Worm (Caenorhabditis elegans) whole organism, young adult: ENCODE data around the gene F35B3.3.

Source experiments
- B0035.1 ChIP-seq: sonication (generic microtip); optimal IDR thresholded peaks from 2 replicates; lab custom pipeline; 2016; ENCODE audit warnings: missing genetic modification characterization, mild to moderate bottlenecking, missing compliant biosample characterization, missing genotype, missing genetic modification reagents
- B0261.1 ChIP-seq: sonication (generic microtip); optimal IDR thresholded peaks from 2 replicates; lab custom pipeline; 2016; ENCODE audit warnings: mild to moderate bottlenecking, missing genetic modification characterization, moderate library complexity, missing compliant biosample characterization
- F10E7.11 ChIP-seq: sonication (generic microtip); optimal IDR thresholded peaks from 2 replicates; lab custom pipeline; 2017; ENCODE audit warnings: mild to moderate bottlenecking, missing genetic modification characterization, moderate library complexity, missing compliant biosample characterization
- F33H1.4 ChIP-seq: fragments of 200-800 bp; sonication (Bioruptor generic); IDR thresholded peaks from 2 replicates; pipeline ENCODE4 v1.3.6; 2022; ENCODE audit warnings: missing genetic modification reagents, missing genetic modification characterization, missing compliant biosample characterization
- Y67H2A.10 ChIP-seq: fragments of 200-800 bp; sonication (Bioruptor generic); conservative IDR thresholded peaks from 2 replicates; pipeline ENCODE4 v1.3.6; 2022; ENCODE audit warnings: missing genetic modification reagents, missing genetic modification characterization, missing compliant biosample characterization
- Y79H2A.3 ChIP-seq: fragments of 200-800 bp; sonication (Bioruptor generic); conservative IDR thresholded peaks from 2 replicates; pipeline ENCODE4 v1.3.6; 2022; ENCODE audit warnings: missing genetic modification reagents, missing genetic modification characterization, missing compliant biosample characterization
- ama-1 ChIP-seq, 3 experiments: fragments of 150-350 bp in 1 of 3; sonication (generic microtip) in 2 of 3; optimal IDR thresholded peaks; 2 replicates each; lab custom pipeline; 2014 to 2018; ENCODE audit warnings: missing biosample characterization in 2 of 3, missing genetic modification characterization in 2 of 3, missing genetic modification reagents in 2 of 3
- aptf-3 ChIP-seq: fragments of 200-800 bp; sonication (Bioruptor generic); IDR thresholded peaks from 2 replicates; pipeline ENCODE4 v1.3.6; 2022; ENCODE audit warnings: missing genetic modification characterization, missing compliant biosample characterization
- attf-5 ChIP-seq: fragments of 200-800 bp; sonication (Bioruptor generic); optimal IDR thresholded peaks from 2 replicates; lab custom pipeline; 2018; ENCODE audit warnings: mild to moderate bottlenecking, missing genetic modification characterization, missing compliant biosample characterization
- bed-2 ChIP-seq: fragments of 200-800 bp; sonication (Bioruptor generic); IDR thresholded peaks from 2 replicates; pipeline ENCODE4 v1.3.6; 2022; ENCODE audit warnings: missing genetic modification reagents, missing genetic modification characterization, missing compliant biosample characterization
- chd-7 ChIP-seq: sonication (generic microtip); optimal IDR thresholded peaks from 2 replicates; lab custom pipeline; 2016; ENCODE audit warnings: mild to moderate bottlenecking, missing genetic modification characterization, moderate library complexity, missing compliant biosample characterization
- die-1 ChIP-seq: sonication (generic microtip); optimal IDR thresholded peaks from 2 replicates; lab custom pipeline; 2016; ENCODE audit warnings: missing genotype, mild to moderate bottlenecking, missing genetic modification characterization, missing compliant biosample characterization
- dox-1 ChIP-seq: fragments of 200-800 bp; sonication (Bioruptor generic); IDR thresholded peaks from 2 replicates; pipeline ENCODE4 v1.3.6; 2022; ENCODE audit warnings: missing genetic modification reagents, missing genetic modification characterization, missing compliant biosample characterization
- egrh-3 ChIP-seq: fragments of 200-800 bp; sonication (Bioruptor generic); IDR thresholded peaks from 2 replicates; pipeline ENCODE4 v1.3.6; 2022; ENCODE audit warnings: missing genetic modification reagents, missing genetic modification characterization, missing compliant biosample characterization
- ets-4 ChIP-seq: fragments of 200-800 bp; sonication (Bioruptor generic); optimal IDR thresholded peaks from 2 replicates; lab custom pipeline; 2018; ENCODE audit warnings: mild to moderate bottlenecking, missing genetic modification characterization, missing compliant biosample characterization
- hmg-20 ChIP-seq: fragments of 200-800 bp; sonication (Bioruptor generic); IDR thresholded peaks from 2 replicates; pipeline ENCODE4 v1.3.6; 2022; ENCODE audit warnings: missing genetic modification reagents, missing genetic modification characterization, missing compliant biosample characterization
- lag-1 ChIP-seq: fragments of 200-800 bp; sonication (Bioruptor generic); IDR thresholded peaks from 2 replicates; pipeline ENCODE4 v1.3.6; 2022; ENCODE audit warnings: missing genetic modification reagents, missing genetic modification characterization, missing compliant biosample characterization
- let-526 ChIP-seq: fragments of 200-800 bp; sonication (Bioruptor generic); IDR thresholded peaks from 2 replicates; pipeline ENCODE4 v1.3.6; 2022; ENCODE audit warnings: missing genetic modification reagents, missing genetic modification characterization, missing compliant biosample characterization
- lin-26 ChIP-seq: fragments of 200-800 bp; sonication (Bioruptor generic); IDR thresholded peaks from 2 replicates; pipeline ENCODE4 v1.3.6; 2022; ENCODE audit warnings: missing genetic modification reagents, missing genetic modification characterization, missing compliant biosample characterization
- lin-35 ChIP-seq, 3 experiments: fragments of 150-350 bp in 2 of 3; sonication (generic microtip) in 1 of 3; optimal IDR thresholded peaks; 2 replicates each; lab custom pipeline; 2014 to 2018; ENCODE audit warnings: missing biosample characterization in 3 of 3, missing genetic modification characterization in 3 of 3, missing genetic modification reagents in 3 of 3
- lin-40 ChIP-seq: sonication (generic microtip); optimal IDR thresholded peaks from 2 replicates; lab custom pipeline; 2016; ENCODE audit warnings: missing genetic modification characterization, mild to moderate bottlenecking, missing compliant biosample characterization, missing genotype, missing genetic modification reagents
- lsl-1 ChIP-seq: fragments of 200-800 bp; sonication (Bioruptor generic); optimal IDR thresholded peaks from 2 replicates; lab custom pipeline; 2018; ENCODE audit warnings: mild to moderate bottlenecking, missing genetic modification characterization, moderate library complexity, missing compliant biosample characterization
- madf-6 ChIP-seq: fragments of 200-800 bp; sonication (Bioruptor generic); IDR thresholded peaks from 2 replicates; pipeline ENCODE4 v1.3.6; 2022; ENCODE audit warnings: missing genetic modification reagents, missing genetic modification characterization, missing compliant biosample characterization
- mes-4 ChIP-seq: sonication (generic microtip); optimal IDR thresholded peaks from 2 replicates; lab custom pipeline; 2016; ENCODE audit warnings: missing genotype, missing genetic modification characterization, missing compliant biosample characterization
- nhr-120 ChIP-seq: fragments of 200-800 bp; sonication (Bioruptor generic); IDR thresholded peaks from 2 replicates; pipeline ENCODE4 v1.3.6; 2022; ENCODE audit warnings: missing genetic modification characterization, missing compliant biosample characterization
- nhr-80 ChIP-seq: sonication (generic microtip); optimal IDR thresholded peaks from 2 replicates; lab custom pipeline; 2016; ENCODE audit warnings: missing genetic modification characterization, missing compliant biosample characterization
- rcor-1 ChIP-seq: fragments of 200-800 bp; sonication (Bioruptor generic); IDR thresholded peaks from 2 replicates; pipeline ENCODE4 v1.3.6; 2022; ENCODE audit warnings: missing genetic modification reagents, missing genetic modification characterization, missing compliant biosample characterization
- repo-1 ChIP-seq: sonication (generic microtip); optimal IDR thresholded peaks from 2 replicates; lab custom pipeline; 2017; ENCODE audit warnings: mild to moderate bottlenecking, missing genetic modification characterization, missing compliant biosample characterization
- rpc-1 ChIP-seq, 2 experiments: fragments of 150-350 bp in 1 of 2; sonication (generic microtip) in 1 of 2; optimal IDR thresholded peaks; 2 replicates each; lab custom pipeline; 2014 to 2018; ENCODE audit warnings: missing biosample characterization in 1 of 2, missing genetic modification characterization in 1 of 2, missing genetic modification reagents in 1 of 2, missing genotype in 1 of 2
- snpc-3.4 ChIP-seq: sonication (generic microtip); optimal IDR thresholded peaks from 2 replicates; lab custom pipeline; 2017; ENCODE audit warnings: missing genetic modification characterization, mild to moderate bottlenecking, missing compliant biosample characterization, antibody characterized with exemption, moderate library complexity, missing genotype, missing genetic modification reagents
- tbp1 ChIP-seq: fragments of 200-800 bp; sonication (Bioruptor generic); optimal IDR thresholded peaks from 2 replicates; lab custom pipeline; 2018; ENCODE audit warnings: mild to moderate bottlenecking, missing genetic modification characterization, missing compliant biosample characterization
- tbx-9 ChIP-seq: sonication (generic microtip); optimal IDR thresholded peaks from 2 replicates; lab custom pipeline; 2016; ENCODE audit warnings: borderline replicate concordance, missing genetic modification characterization, inconsistent platforms, missing compliant biosample characterization
- ztf-25 ChIP-seq: fragments of 200-800 bp; sonication (Bioruptor generic); IDR thresholded peaks from 2 replicates; pipeline ENCODE4 v1.3.6; 2022; ENCODE audit warnings: missing genetic modification reagents, missing genetic modification characterization, missing compliant biosample characterization
- ztf-26 ChIP-seq: sonication (generic microtip); optimal IDR thresholded peaks from 2 replicates; lab custom pipeline; 2017; ENCODE audit warnings: missing genetic modification characterization, missing compliant biosample characterization
- ztf-3 ChIP-seq: fragments of 200-800 bp; sonication (Bioruptor generic); optimal IDR thresholded peaks from 2 replicates; lab custom pipeline; 2018; ENCODE audit warnings: mild to moderate bottlenecking, missing genetic modification characterization, missing compliant biosample characterization

Gene F35B3.3

DNA sequence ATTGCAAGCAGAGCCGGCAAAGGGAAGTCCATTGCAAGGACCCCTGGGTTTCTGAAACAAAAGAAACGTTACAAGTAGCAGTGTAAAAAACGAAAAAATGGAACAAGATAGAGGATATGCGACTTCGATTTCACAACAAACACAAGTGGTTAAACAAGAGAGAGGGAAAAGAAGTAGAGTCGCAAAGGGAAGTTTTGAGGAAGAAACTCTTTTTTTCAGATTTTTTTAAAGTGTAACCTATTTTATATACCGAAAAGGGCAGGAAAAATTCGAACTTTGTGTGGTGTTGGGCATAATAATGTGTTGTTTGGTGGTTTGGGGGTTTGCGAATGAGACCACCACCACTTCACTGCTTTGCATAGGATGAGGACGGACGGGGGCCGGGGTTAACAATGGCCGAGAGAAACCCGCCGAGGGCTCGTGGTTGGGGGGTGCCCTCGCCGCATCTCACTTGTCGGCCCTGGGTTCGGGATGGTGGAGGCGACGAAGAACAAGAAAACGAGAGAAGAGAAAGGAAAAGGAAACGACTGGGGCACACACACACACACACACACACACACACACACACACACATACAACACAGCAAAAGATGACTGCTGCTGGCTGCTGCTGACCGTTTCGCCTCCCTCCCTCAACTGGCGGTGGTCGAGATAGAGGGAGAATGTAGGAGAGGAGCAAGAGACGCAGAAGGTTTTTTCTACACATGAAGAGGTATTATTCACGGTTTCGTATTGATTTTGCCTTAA lies 17.1 kb downstream of the F35B3.3 start, which contains the start of gene ptrn-1 (continued):
- TF ChIP-seq repo-1 (tag; lab: Kevin White, UChicago) (peak; percentile 19), ztf-3 (GFP tag; lab: Kevin White, UChicago) (peak; percentile 86), chd-7 (tag; lab: Kevin White, UChicago) (peak; percentile 22), ets-4 (GFP tag; lab: Kevin White, UChicago) (peak; percentile 27), bed-2 (GFP tag; lab: Robert Waterston, UW) (no peak), lag-1 (GFP tag; lab: Robert Waterston, UW) (no peak), tbp1 (peak; percentile 34), rcor-1 (0 out of 2 replicates have a peak, but pooled peaks have one; percentile 26), attf-5 (GFP tag; lab: Kevin White, UChicago) (peak; percentile 71), lin-40 (peak; percentile 3), lin-35 (GFP tag; optimal IDR thresholded peaks at IDR 0.05; lab: Kevin White, UChicago) (peak in 1 of 3 experiments; percentile 33), F10E7.11 (tag; lab: Kevin White, UChicago) (no peak), Y67H2A.10 (GFP tag; lab: Robert Waterston, UW) (peak; percentile 33; the same call in 1 of the 2 replicates), egrh-3 (GFP tag; lab: Robert Waterston, UW) (peak; percentile 83), F33H1.4 (GFP tag; lab: Robert Waterston, UW) (no peak), nhr-80 (tag; lab: Kevin White, UChicago) (peak; percentile 67), ztf-26 (no peak), ztf-25 (GFP tag; lab: Robert Waterston, UW) (0 out of 2 replicates have a peak, but pooled peaks have one; percentile 30)

- TF ChIP-seq aptf-3 (GFP tag; lab: Robert Waterston, UW), result no peak
- TF ChIP-seq tbx-9, result no peak
- TF ChIP-seq B0035.1, result no peak
- TF ChIP-seq madf-6, result no peak
- TF ChIP-seq mes-4, result no peak
- no peak for TF ChIP-seq snpc-3.4 (tag; lab: Kevin White, UChicago)
- no peak for TF ChIP-seq Y79H2A.3 (GFP tag; lab: Robert Waterston, UW)
- TF ChIP-seq lsl-1 (GFP tag; lab: Kevin White, UChicago), result no peak
- no peak for TF ChIP-seq hmg-20 (GFP tag; lab: Robert Waterston, UW)
- no peak for TF ChIP-seq B0261.1 (tag; lab: Kevin White, UChicago)
- TF ChIP-seq lin-40, result no peak
- TF ChIP-seq nhr-120, result no peak
- TF ChIP-seq rpc-1 (optimal IDR thresholded peaks at IDR 0.05; lab: Kevin White, UChicago), result no peak
- no peak for TF ChIP-seq rpc-1 (tag; optimal IDR thresholded peaks at IDR 0.05; lab: Kevin White, UChicago)
- TF ChIP-seq dox-1, result no peak
- TF ChIP-seq lin-26, result no peak
- TF ChIP-seq die-1 (tag; lab: Kevin White, UChicago), result no peak
- TF ChIP-seq let-526 (GFP tag; lab: Robert Waterston, UW), result no peak
These were observed 20.9 kb downstream of the F35B3.3 start for ce11 chrX:17034193-17034592.

ce11 chrX:17034773-17035172 lies 21.5 kb downstream of the F35B3.3 start:
- TF ChIP-seq ama-1 (optimal IDR thresholded peaks at IDR 0.05; lab: Kevin White, UChicago), result no peak
- no peak for TF ChIP-seq ama-1 (GFP tag; optimal IDR thresholded peaks at IDR 0.05; lab: Kevin White, UChicago)
- TF ChIP-seq, all 124 proteins: peak for 0
